Worm (Caenorhabditis elegans): ENCODE data around the gene F10E7.9.

F10E7.9 gene

ce11 chrII:7109956-7110355 lies at the start of gene F10E7.9:
TSS of gene F10E7.9 (minus strand) at chrII:7110056.
- TF ChIP-seq hmg-20 (GFP tag; IDR thresholded peaks at IDR 0.05) (no peak), hlh-12 (tag; optimal IDR thresholded peaks at IDR 0.05) (no peak), nhr-120 (GFP tag; IDR thresholded peaks at IDR 0.05) (no peak), mes-4 (tag; optimal IDR thresholded peaks at IDR 0.05) (no peak), C06A6.2 (GFP tag; conservative IDR thresholded peaks at IDR 0.05) (no peak), ceh-27 (GFP tag; optimal IDR thresholded peaks at IDR 0.05) (no peak), lin-40 (tag; optimal IDR thresholded peaks at IDR 0.05) (no peak), ztf-22 (GFP tag; optimal IDR thresholded peaks at IDR 0.05) (no peak), efl-1 (GFP tag; optimal IDR thresholded peaks at IDR 0.05) (no peak), F10E7.11 (tag; optimal IDR thresholded peaks at IDR 0.05) (no peak), Y67H2A.10 (GFP tag; conservative IDR thresholded peaks at IDR 0.05) (no peak), C17E4.6 (GFP tag; IDR thresholded peaks at IDR 0.05) (no peak), unc-62 (GFP tag; optimal IDR thresholded peaks at IDR 0.05) (no peak), B0035.1 (tag; optimal IDR thresholded peaks at IDR 0.05) (no peak)

DNA sequence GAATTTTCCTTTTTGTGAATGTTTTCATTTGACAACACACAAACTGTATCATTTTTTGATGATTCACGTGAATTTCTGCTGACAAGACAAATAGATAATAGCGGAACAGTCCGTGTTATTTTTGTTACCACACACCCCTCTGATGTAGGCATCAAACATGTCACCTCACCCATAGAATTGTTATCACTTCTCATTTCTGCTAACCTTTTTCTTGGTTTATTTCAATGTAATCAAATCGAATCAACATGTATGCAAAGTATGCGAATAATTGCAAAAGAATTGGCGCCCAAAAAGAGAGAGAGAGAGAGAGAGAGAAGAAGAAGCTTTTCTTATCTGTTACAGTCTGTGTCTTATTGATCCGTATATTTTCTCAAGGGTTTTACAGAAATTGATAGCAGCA lies 47.6 kb upstream of the F10E7.9 start:
- TF ChIP-seq nhr-80 (tag; optimal IDR thresholded peaks at IDR 0.05) (peak; percentile 79), ets-4 (GFP tag; optimal IDR thresholded peaks at IDR 0.05) (peak; percentile 10), atf-7 (tag; optimal IDR thresholded peaks at IDR 0.05) (peak; percentile 14), unc-62 (GFP tag; optimal IDR thresholded peaks at IDR 0.05) (peak; percentile 38), gei-17 (GFP tag; optimal IDR thresholded peaks at IDR 0.05) (no peak), madf-8 (GFP tag; conservative IDR thresholded peaks at IDR 0.05) (no peak), attf-5 (GFP tag; optimal IDR thresholded peaks at IDR 0.05) (peak; percentile 9)

DNA sequence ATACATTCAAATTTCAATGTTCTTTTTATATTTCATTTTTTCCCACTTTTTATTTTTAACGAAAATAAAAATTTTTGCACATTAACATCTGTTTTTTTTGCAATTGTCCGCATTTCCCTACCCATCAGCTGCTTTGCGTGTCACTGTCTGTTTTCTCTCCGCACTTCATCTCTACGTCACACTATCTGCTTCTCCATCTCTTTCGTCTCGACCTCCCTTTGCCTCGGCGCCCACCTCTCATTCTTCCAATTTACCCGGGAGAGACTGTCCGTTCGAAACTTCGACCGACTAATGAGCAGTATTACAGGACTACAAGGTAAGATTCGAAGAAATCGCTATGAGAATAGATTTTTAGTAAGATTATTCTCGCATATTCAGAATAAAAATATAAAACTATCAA lies 45.5 kb upstream of the F10E7.9 start, which contains the start of gene C27H5.2:
TSS of gene C27H5.2 (plus strand) at position 190 of the 400 bp plus-strand sequence.
- TF ChIP-seq cebp-1 (GFP tag; IDR thresholded peaks at IDR 0.05), result no peak
- peak; percentile 9 for TF ChIP-seq cebp-1 (tag; optimal IDR thresholded peaks at IDR 0.05)
- TF ChIP-seq hmg-1.2 (GFP tag; IDR thresholded peaks at IDR 0.05), result peak; percentile 14; the same call in 1 of the 2 replicates
- peak; percentile 49; the same call in 1 of the 2 replicates for TF ChIP-seq Y53G8AR.9 (GFP tag; conservative IDR thresholded peaks at IDR 0.05)
- TF ChIP-seq ama-1 (optimal IDR thresholded peaks at IDR 0.05), result peak; percentile 14
- no peak for TF ChIP-seq ama-1 (GFP tag; optimal IDR thresholded peaks at IDR 0.05)
- no peak for TF ChIP-seq ets-4 (GFP tag; optimal IDR thresholded peaks at IDR 0.05)
- no peak for TF ChIP-seq egl-18 (GFP tag; IDR thresholded peaks at IDR 0.05)
- TF ChIP-seq nhr-80 (tag; optimal IDR thresholded peaks at IDR 0.05), result peak; percentile 69

- TF ChIP-seq hlh-12 (tag; optimal IDR thresholded peaks at IDR 0.05), result no peak
- TF ChIP-seq zfh-2 (GFP tag; conservative IDR thresholded peaks at IDR 0.05), result peak; percentile 88
- TF ChIP-seq egrh-3 (GFP tag; IDR thresholded peaks at IDR 0.05), result peak; percentile 88
Measured at ce11 chrII:7154711-7155110, 44.9 kb upstream of the F10E7.9 start.

- TF ChIP-seq hsf-1 (GFP tag; IDR thresholded peaks at IDR 0.05), result 0 out of 2 replicates have a peak, but pooled peaks have one; percentile 8
- peak; percentile 51; the same call in 1 of the 2 replicates for TF ChIP-seq egrh-3 (GFP tag; IDR thresholded peaks at IDR 0.05)
- peak; percentile 83 for TF ChIP-seq zfh-2 (GFP tag; conservative IDR thresholded peaks at IDR 0.05)
Measured at ce11 chrII:7153095-7153494, 43.2 kb upstream of the F10E7.9 start.

ce11 chrII:7151969-7152631 lies 42.2 kb upstream of the F10E7.9 start, which contains the start of gene fust-1:
TSS of gene fust-1 (plus strand) at chrII:7152581.
- peak; percentile 95 for TF ChIP-seq tlf-1 (GFP tag; optimal IDR thresholded peaks at IDR 0.05)
- TF ChIP-seq pha-4 (tag; optimal IDR thresholded peaks at IDR 0.05), result peak; percentile 47
- TF ChIP-seq zfh-2 (GFP tag; conservative IDR thresholded peaks at IDR 0.05), result no peak
- peak; percentile 94 for TF ChIP-seq repo-1 (tag; optimal IDR thresholded peaks at IDR 0.05)
- peak; percentile 73 for TF ChIP-seq ztf-22 (GFP tag; optimal IDR thresholded peaks at IDR 0.05)
- TF ChIP-seq ceh-40 (GFP tag; IDR thresholded peaks at IDR 0.05), result no peak
- peak in 2 of 3 experiments; percentile 80 to 93 for TF ChIP-seq lin-35 (GFP tag; optimal IDR thresholded peaks at IDR 0.05)
- no peak for TF ChIP-seq lsy-27 (tag; optimal IDR thresholded peaks at IDR 0.05; ENCODE audit: borderline replicate concordance, insufficient read depth)
- TF ChIP-seq F37B4.10 (GFP tag; IDR thresholded peaks at IDR 0.05), result no peak
- peak; percentile 42 for TF ChIP-seq B0035.1 (tag; optimal IDR thresholded peaks at IDR 0.05)
- peak; percentile 80 for TF ChIP-seq chd-7 (tag; optimal IDR thresholded peaks at IDR 0.05)
- TF ChIP-seq die-1 (tag; optimal IDR thresholded peaks at IDR 0.05), result peak; percentile 14
- TF ChIP-seq hrde-1 (tag; optimal IDR thresholded peaks at IDR 0.05; ENCODE audit: borderline replicate concordance), result peak; percentile 74

All from whole organism, young adult.